Fruit fly (Drosophila melanogaster) whole organism, prepupa: ENCODE data around the gene CG18063.

Experiments
- CG11294 ChIP-seq: fragments of 200-800 bp; sonication (Bioruptor generic); IDR thresholded peaks from 2 replicates; pipeline ENCODE4 v1.3.6; 2022; ENCODE audit warnings: missing biosample characterization, missing genetic modification characterization
- CG15336 ChIP-seq: fragments of 200-800 bp; sonication (Bioruptor generic); IDR thresholded peaks from 2 replicates; pipeline ENCODE4 v1.3.6; 2022; ENCODE audit warnings: missing biosample characterization, missing genetic modification characterization
- CG6854 ChIP-seq: fragments of 200-800 bp; sonication (Bioruptor generic); optimal IDR thresholded peaks from 2 replicates; lab custom pipeline; 2017; ENCODE audit warnings: missing biosample characterization, mild to moderate bottlenecking, missing genetic modification characterization
- CG8119 ChIP-seq: fragments of 200-800 bp; sonication (Bioruptor generic); IDR thresholded peaks from 3 replicates; pipeline ENCODE4 v1.3.6; 2022; ENCODE audit warnings: missing biosample characterization, missing genetic modification characterization
- CG8319 ChIP-seq: fragments of 200-800 bp; sonication (Bioruptor generic); optimal IDR thresholded peaks from 3 replicates; lab custom pipeline; 2016; ENCODE audit warnings: missing biosample characterization, missing genetic modification characterization
- CG9139 ChIP-seq: fragments of 200-800 bp; sonication (Bioruptor generic); optimal IDR thresholded peaks from 3 replicates; lab custom pipeline; 2017; ENCODE audit warnings: missing biosample characterization, mild to moderate bottlenecking, missing genetic modification characterization
- Hr38 ChIP-seq: sonication (Bioruptor generic); optimal IDR thresholded peaks from 2 replicates; lab custom pipeline; 2016; ENCODE audit warnings: missing biosample characterization, missing genetic modification characterization
- Hr39 ChIP-seq: fragments of 200-800 bp; sonication (Bioruptor generic); optimal IDR thresholded peaks from 2 replicates; lab custom pipeline; 2016; ENCODE audit warnings: missing biosample characterization, missing genetic modification characterization
- Lpt ChIP-seq: fragments of 200-800 bp; sonication (Bioruptor generic); optimal IDR thresholded peaks from 3 replicates; lab custom pipeline; 2016; ENCODE audit warnings: missing biosample characterization, missing genetic modification characterization
- Smox ChIP-seq: fragments of 200-800 bp; sonication (Bioruptor generic); optimal IDR thresholded peaks from 3 replicates; lab custom pipeline; 2016; ENCODE audit warnings: missing biosample characterization, missing genetic modification characterization
- Sox102F ChIP-seq: fragments of 200-800 bp; sonication (Bioruptor generic); optimal IDR thresholded peaks from 2 replicates; lab custom pipeline; 2016; ENCODE audit warnings: missing biosample characterization, mild to moderate bottlenecking, missing genetic modification characterization
- Sox15 ChIP-seq: fragments of 200-800 bp; sonication (Bioruptor generic); optimal IDR thresholded peaks from 3 replicates; lab custom pipeline; 2016; ENCODE audit warnings: missing biosample characterization, missing genetic modification characterization
- dsx ChIP-seq: fragments of 200-800 bp; optimal IDR thresholded peaks from 3 replicates; lab custom pipeline; 2019; ENCODE audit warnings: missing biosample characterization, mild to moderate bottlenecking, missing genetic modification characterization, moderate library complexity; ENCODE audit not compliant: poor library complexity, severe bottlenecking
- fd85E ChIP-seq: fragments of 200-800 bp; sonication (Bioruptor generic); optimal IDR thresholded peaks from 3 replicates; lab custom pipeline; 2016; ENCODE audit warnings: missing biosample characterization, missing genetic modification characterization

DNA sequence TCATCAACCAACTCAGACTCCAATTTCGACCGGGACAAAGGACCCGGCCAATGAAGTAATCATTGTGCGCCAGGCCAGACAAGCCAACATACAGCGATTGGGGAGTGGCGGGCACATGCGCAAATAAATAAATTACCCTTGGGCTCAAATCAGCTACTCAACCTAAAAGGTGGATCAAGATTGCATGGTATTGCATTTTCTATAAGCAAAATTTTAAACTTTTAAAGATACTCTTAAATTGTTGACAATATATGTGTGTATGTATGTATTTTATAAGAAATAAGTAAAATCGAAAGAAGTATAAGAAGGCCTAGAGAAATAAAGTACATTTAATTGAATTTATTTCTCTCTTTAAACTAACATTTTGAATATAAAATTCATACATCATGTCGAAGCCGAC lies 21.5 kb downstream of the CG18063 start, which contains the start of gene CG10839:
- TF ChIP-seq Hr38 (no peak), CG15336 (no peak), CG11294 (GFP tag; lab: Robert Waterston, UW) (no peak), dsx (no peak), CG8319 (no peak), Smox (no peak), CG9139 (no peak), fd85E (GFP tag; lab: Kevin White, UChicago) (no peak), Hr39 (GFP tag; lab: Kevin White, UChicago) (no peak), CG6854 (GFP tag; lab: Kevin White, UChicago) (no peak), CG8119 (GFP tag; lab: Robert Waterston, UW) (no peak), Sox15 (GFP tag; lab: Kevin White, UChicago) (no peak), Lpt (GFP tag; lab: Kevin White, UChicago) (no peak), Sox102F (no peak)
